Fruit fly (Drosophila melanogaster) whole organism: ENCODE measurements around the gene Cpr78Ca.

Experiments
- CG8478 ChIP-seq: fragments of >200 bp; optimal IDR thresholded peaks from 2 replicates; lab custom pipeline; 2018; ENCODE audit warnings: inconsistent platforms
- Dll ChIP-seq: fragments of >200 bp; optimal IDR thresholded peaks from 2 replicates; lab custom pipeline; 2017
- EcR ChIP-seq, 2 experiments: fragments of >200 bp; optimal IDR thresholded peaks; 2 replicates each; lab custom pipeline; 2017; ENCODE audit warnings: missing biosample characterization in 2 of 2, missing genetic modification characterization in 2 of 2, missing genetic modification reagents in 2 of 2
- pan ChIP-seq: fragments of >200 bp; optimal IDR thresholded peaks from 2 replicates; lab custom pipeline; 2017
- psq ChIP-seq: fragments of >200 bp; optimal IDR thresholded peaks from 2 replicates; lab custom pipeline; 2017
- usp ChIP-seq: fragments of >200 bp; optimal IDR thresholded peaks from 2 replicates; lab custom pipeline; 2017; ENCODE audit warnings: missing biosample characterization, missing genetic modification characterization, mixed read lengths

The Cpr78Ca gene

DNA sequence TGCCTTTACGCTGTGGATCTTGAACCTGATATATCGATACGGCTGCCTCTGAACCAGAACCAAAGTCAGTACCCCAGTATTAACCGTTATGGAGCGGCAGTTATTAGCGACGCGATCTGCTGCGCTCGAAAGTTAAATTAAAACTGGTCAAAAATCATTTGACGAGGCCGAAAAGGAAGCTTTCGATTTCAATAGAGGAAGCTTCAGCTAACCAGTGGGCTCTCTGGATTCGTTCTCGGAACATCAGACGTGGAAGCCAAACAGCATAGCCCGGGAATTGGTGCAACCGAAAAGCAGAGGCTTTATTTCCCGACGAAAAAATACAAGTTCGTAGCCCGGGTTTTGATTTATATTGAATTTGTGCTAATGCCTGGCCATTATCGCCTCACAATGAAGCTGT is at the start of gene Cpr78Ca:
Cpr78Ca (minus strand) TSS at position 101 of the 400 bp plus-strand sequence.
- TF ChIP-seq pan (lab: Kevin White, UChicago) (no peak), Dll (lab: Kevin White, UChicago) (no peak), psq (lab: Kevin White, UChicago) (no peak), CG8478 (lab: Kevin White, UChicago) (no peak), EcR (GFP tag; optimal IDR thresholded peaks at IDR 0.05; lab: Kevin White, UChicago) (no peak), usp (GFP tag; lab: Kevin White, UChicago) (no peak)

dm6 chr3L:21334999-21335631 is 42.5 kb upstream of the Cpr78Ca start, which contains the start of gene Tsr1:
TSS of gene Tsr1 (plus strand) at chr3L:21335215.
- no peak for TF ChIP-seq usp (GFP tag; lab: Kevin White, UChicago)
- TF ChIP-seq EcR (GFP tag; optimal IDR thresholded peaks at IDR 0.05; lab: Kevin White, UChicago) = no peak
- TF ChIP-seq pan (lab: Kevin White, UChicago) = no peak
- TF ChIP-seq Dll (lab: Kevin White, UChicago) = no peak
- TF ChIP-seq CG8478 (lab: Kevin White, UChicago) = no peak
- TF ChIP-seq psq (lab: Kevin White, UChicago) = no peak

- TF ChIP-seq pan (lab: Kevin White, UChicago) (no peak), psq (lab: Kevin White, UChicago) (no peak), usp (GFP tag; lab: Kevin White, UChicago) (no peak), CG8478 (lab: Kevin White, UChicago) (no peak), EcR (GFP tag; optimal IDR thresholded peaks at IDR 0.05; lab: Kevin White, UChicago) (no peak), Dll (lab: Kevin White, UChicago) (no peak)
These were observed 32.1 kb upstream of the Cpr78Ca start for dm6 chr3L:21324724-21325123.

dm6 chr3L:21321807-21322503 is 29.4 kb upstream of the Cpr78Ca start:
- TF ChIP-seq psq (lab: Kevin White, UChicago) (no peak), pan (lab: Kevin White, UChicago) (no peak), Dll (lab: Kevin White, UChicago) (no peak), CG8478 (lab: Kevin White, UChicago) (no peak), usp (GFP tag; lab: Kevin White, UChicago) (no peak), EcR (GFP tag; optimal IDR thresholded peaks at IDR 0.05; lab: Kevin White, UChicago) (no peak)

- no peak for TF ChIP-seq EcR (GFP tag; optimal IDR thresholded peaks at IDR 0.05; lab: Kevin White, UChicago)
- no peak for TF ChIP-seq Dll (lab: Kevin White, UChicago)
- no peak for TF ChIP-seq pan (lab: Kevin White, UChicago)
- no peak for TF ChIP-seq usp (GFP tag; lab: Kevin White, UChicago)
- no peak for TF ChIP-seq psq (lab: Kevin White, UChicago)
- no peak for TF ChIP-seq CG8478 (lab: Kevin White, UChicago)
These were observed 27.4 kb upstream of the Cpr78Ca start for dm6 chr3L:21319957-21320356.

DNA sequence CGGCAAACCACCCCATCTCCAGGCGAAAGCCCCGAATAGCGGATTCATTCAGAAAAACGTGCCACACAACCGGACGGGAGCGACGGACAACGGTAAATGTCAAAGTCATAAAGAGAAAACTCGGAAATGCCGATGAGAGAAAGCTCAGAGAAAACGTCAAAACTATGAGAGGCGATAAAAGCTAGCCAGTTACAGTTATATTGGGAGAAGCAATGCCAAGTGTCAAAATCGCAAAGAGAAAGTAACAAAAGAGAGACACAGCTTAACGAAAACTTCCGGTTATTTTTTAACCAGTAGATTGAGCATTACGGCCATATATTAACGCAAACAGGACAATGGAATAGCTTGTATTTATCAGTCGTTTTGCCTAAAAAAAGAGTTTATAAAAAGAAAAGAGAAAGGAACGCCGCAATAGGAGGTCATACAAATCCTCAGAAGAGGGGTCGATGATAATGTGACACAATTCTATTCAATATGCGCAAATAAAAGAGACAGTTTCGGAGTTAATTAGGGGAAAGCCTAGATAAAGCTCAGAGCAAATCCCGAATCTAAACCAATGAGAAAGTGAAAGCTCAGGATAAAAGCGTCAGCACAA is 26.8 kb upstream of the Cpr78Ca start:
- no peak for TF ChIP-seq EcR (GFP tag; optimal IDR thresholded peaks at IDR 0.05; lab: Kevin White, UChicago)
- TF ChIP-seq usp (GFP tag; lab: Kevin White, UChicago) = no peak
- TF ChIP-seq pan (lab: Kevin White, UChicago) = no peak
- TF ChIP-seq psq (lab: Kevin White, UChicago) = no peak
- TF ChIP-seq CG8478 (lab: Kevin White, UChicago) = no peak
- TF ChIP-seq Dll (lab: Kevin White, UChicago) = no peak

DNA sequence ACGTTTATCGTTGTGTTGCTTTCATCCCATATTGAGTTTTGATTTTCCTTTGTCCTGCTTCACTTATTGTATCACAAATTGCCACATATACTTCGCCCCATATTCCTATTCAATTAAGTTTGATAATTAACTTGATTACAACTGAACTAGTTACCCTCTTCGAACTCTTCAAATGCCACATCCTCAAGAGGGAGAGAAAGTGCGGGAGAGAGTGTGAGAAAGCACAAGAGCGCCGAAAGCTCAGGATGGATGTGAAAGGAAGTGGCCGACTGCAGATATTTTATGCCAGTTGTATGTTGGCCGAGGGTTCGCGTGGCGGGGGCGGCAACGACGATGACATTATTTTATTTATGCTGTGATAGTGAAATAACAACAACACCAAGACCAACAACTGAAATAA is 25.9 kb upstream of the Cpr78Ca start, which contains the start of gene Rab26:
Rab26 (plus strand) TSS at position 301 of the 400 bp plus-strand sequence.
- TF ChIP-seq EcR (GFP tag; optimal IDR thresholded peaks at IDR 0.05; lab: Kevin White, UChicago) = no peak
- TF ChIP-seq CG8478 (lab: Kevin White, UChicago) = no peak
- TF ChIP-seq Dll (lab: Kevin White, UChicago) = no peak
- TF ChIP-seq pan (lab: Kevin White, UChicago) = no peak
- TF ChIP-seq usp (GFP tag; lab: Kevin White, UChicago) = no peak
- no peak for TF ChIP-seq psq (lab: Kevin White, UChicago)

DNA sequence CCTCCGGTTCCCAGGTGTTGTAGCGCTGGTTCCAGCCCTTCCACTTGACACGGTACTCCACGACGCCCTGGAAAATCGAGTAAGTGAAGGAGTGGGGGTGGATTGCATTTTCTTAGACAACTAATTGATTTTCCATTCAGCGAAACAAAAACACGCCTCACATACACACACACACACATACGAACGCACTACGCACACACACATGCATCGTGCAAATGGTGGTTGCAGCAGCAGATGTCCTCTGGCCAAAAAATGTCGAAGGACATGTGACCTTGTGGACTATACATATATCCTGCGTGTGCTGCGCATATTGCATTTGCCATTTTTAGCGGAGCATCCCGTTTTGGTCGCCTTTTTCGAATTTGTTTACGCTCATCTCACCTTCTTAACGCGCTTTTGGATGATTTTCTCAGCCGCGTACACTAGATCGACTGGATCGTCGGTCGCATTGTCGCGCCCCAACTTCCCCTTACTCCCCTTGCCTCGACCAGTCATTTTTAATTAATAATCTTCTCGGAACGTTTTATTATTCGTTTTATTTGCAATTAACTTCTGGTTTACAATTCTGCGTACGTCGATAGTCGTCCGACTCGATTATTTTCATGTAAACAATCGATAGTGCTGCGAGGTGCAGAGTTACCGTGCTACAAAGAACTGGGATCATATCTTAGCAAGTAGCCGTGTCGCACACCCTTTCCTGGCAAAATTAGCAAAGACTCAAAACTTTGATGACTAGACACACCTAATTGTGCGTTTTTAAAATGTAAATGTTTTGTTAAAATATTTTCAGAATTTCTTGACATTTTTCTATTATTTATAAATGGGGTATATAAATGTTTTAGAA is 25.0 kb upstream of the Cpr78Ca start, which contains the start of gene Pc:
Pc (minus strand) TSS at position 605 of the 844 bp plus-strand sequence.
- TF ChIP-seq EcR (GFP tag; optimal IDR thresholded peaks at IDR 0.05; lab: Kevin White, UChicago) = no peak

DNA sequence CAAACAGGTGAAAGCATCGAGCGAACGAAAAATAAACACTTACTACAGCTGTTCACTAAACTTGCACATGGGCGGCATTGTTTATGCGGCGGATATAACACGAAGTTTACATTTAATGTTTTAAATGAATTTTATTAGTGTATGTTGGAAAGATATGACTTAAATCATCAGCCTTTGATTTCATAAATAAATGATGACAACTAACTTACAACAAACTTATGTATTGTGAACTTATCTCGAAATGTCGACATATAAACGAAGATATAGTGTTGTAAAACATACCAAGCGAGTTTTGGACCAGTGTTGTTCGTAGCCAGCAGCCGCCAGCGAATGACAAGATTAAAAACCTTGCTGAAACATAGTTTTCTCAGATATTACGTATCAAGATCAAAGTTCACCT is 11.8 kb upstream of the Cpr78Ca start, which contains the start of the genes CG11309 and CG7632:
CG11309 (minus strand) TSS at position 259 of the 400 bp plus-strand sequence.
CG7632 (plus strand) TSS at position 298 of the 400 bp plus-strand sequence.
- TF ChIP-seq CG8478 (lab: Kevin White, UChicago) (no peak), Dll (lab: Kevin White, UChicago) (no peak), psq (lab: Kevin White, UChicago) (no peak), usp (GFP tag; lab: Kevin White, UChicago) (no peak), EcR (GFP tag; optimal IDR thresholded peaks at IDR 0.05; lab: Kevin White, UChicago) (no peak), pan (lab: Kevin White, UChicago) (no peak)

DNA sequence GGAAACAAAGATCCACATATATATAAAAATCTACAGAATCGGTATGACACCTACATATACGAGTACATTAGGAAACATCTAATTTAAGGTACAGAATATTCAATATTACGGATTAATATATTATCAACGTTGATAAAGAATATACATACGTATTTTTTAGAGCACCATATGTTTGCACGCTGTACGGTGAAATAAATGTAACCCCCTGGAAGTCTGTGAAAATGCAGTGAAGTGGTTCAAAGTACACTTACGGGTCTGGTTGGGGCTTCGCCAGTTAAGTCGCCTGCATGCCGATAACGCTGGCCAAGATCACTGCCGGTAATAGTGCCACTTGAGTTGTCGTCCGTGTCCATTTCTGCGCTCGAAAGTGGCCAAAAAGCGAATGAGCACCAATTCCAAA is 11.1 kb upstream of the Cpr78Ca start:
- no peak for TF ChIP-seq psq (lab: Kevin White, UChicago)
- TF ChIP-seq usp (GFP tag; lab: Kevin White, UChicago) = no peak
- no peak for TF ChIP-seq Dll (lab: Kevin White, UChicago)
- TF ChIP-seq CG8478 (lab: Kevin White, UChicago) = no peak
- no peak for TF ChIP-seq pan (lab: Kevin White, UChicago)
- no peak for TF ChIP-seq EcR (GFP tag; optimal IDR thresholded peaks at IDR 0.05; lab: Kevin White, UChicago)
